Fruit fly (Drosophila melanogaster) whole organism, embryonic: Measurements from ENCODE around the gene CG17637.

Experiments
- Atf6 ChIP-seq: fragments of 200-800 bp; sonication (Bioruptor generic); IDR thresholded peaks from 2 replicates; pipeline ENCODE4 v1.3.6; 2022; ENCODE audit warnings: missing biosample characterization, missing genetic modification characterization
- B-H1 ChIP-seq: fragments of 200-800 bp; sonication (Bioruptor generic); IDR thresholded peaks from 3 replicates; pipeline ENCODE4 v1.3.6; 2022; ENCODE audit warnings: missing biosample characterization, missing genetic modification characterization
- CG10274 ChIP-seq: fragments of 200-800 bp; sonication (Bioruptor generic); optimal IDR thresholded peaks from 3 replicates; lab custom pipeline; 2017; ENCODE audit warnings: missing biosample characterization, mild to moderate bottlenecking, missing genetic modification characterization
- CG11723 ChIP-seq: fragments of 200-800 bp; sonication (Bioruptor generic); optimal IDR thresholded peaks from 2 replicates; lab custom pipeline; 2017; ENCODE audit warnings: missing biosample characterization, mild to moderate bottlenecking, missing genetic modification characterization
- CG12942 ChIP-seq: fragments of 200-800 bp; sonication (Bioruptor generic); optimal IDR thresholded peaks from 3 replicates; lab custom pipeline; 2016; ENCODE audit warnings: missing biosample characterization, missing genetic modification characterization
- CG14860 ChIP-seq: fragments of 200-800 bp; sonication (Bioruptor generic); IDR thresholded peaks from 3 replicates; pipeline ENCODE4 v1.3.6; 2022; ENCODE audit warnings: missing biosample characterization, missing genetic modification characterization; ENCODE audit not compliant: partially characterized antibody
- CG15479 ChIP-seq: fragments of 200-800 bp; sonication (Bioruptor generic); optimal IDR thresholded peaks from 3 replicates; lab custom pipeline; 2019; ENCODE audit warnings: missing biosample characterization, mild to moderate bottlenecking, missing genetic modification characterization, moderate library complexity
- CG18476 ChIP-seq: fragments of 200-800 bp; sonication (Bioruptor generic); optimal IDR thresholded peaks from 2 replicates; lab custom pipeline; 2016; ENCODE audit warnings: missing biosample characterization, mild to moderate bottlenecking, missing genetic modification characterization
- CG31224 ChIP-seq: fragments of 200-800 bp; sonication (Bioruptor generic); IDR thresholded peaks from 2 replicates; pipeline ENCODE4 v1.3.6; 2022; ENCODE audit warnings: missing biosample characterization, missing genetic modification characterization
- CG32767 ChIP-seq: fragments of 200-800 bp; sonication (Bioruptor generic); IDR thresholded peaks from 2 replicates; pipeline ENCODE4 v1.3.6; 2022; ENCODE audit warnings: missing biosample characterization, missing genetic modification characterization
- CG32772 ChIP-seq: fragments of 200-800 bp; sonication (Bioruptor generic); IDR thresholded peaks from 2 replicates; pipeline ENCODE4 v1.3.6; 2022; ENCODE audit warnings: missing biosample characterization, missing genetic modification characterization
- CG4328 ChIP-seq: fragments of 200-800 bp; sonication (Bioruptor generic); optimal IDR thresholded peaks from 3 replicates; lab custom pipeline; 2017; ENCODE audit warnings: missing biosample characterization, missing genetic modification reagents, missing genetic modification characterization
- CG4854 ChIP-seq: fragments of 200-800 bp; sonication (Bioruptor generic); optimal IDR thresholded peaks from 2 replicates; lab custom pipeline; 2016; ENCODE audit warnings: missing biosample characterization, missing genetic modification characterization, inconsistent platforms
- CG6765 ChIP-seq: fragments of 200-800 bp; sonication (Bioruptor generic); optimal IDR thresholded peaks from 3 replicates; lab custom pipeline; 2017; ENCODE audit warnings: missing biosample characterization, mild to moderate bottlenecking, missing genetic modification characterization
- CG6854 ChIP-seq: fragments of 200-800 bp; sonication (Bioruptor generic); optimal IDR thresholded peaks from 3 replicates; lab custom pipeline; 2017; ENCODE audit warnings: missing biosample characterization, mild to moderate bottlenecking, missing genetic modification characterization
- CG7987 ChIP-seq: fragments of 200-800 bp; sonication (Bioruptor generic); optimal IDR thresholded peaks from 2 replicates; lab custom pipeline; 2018; ENCODE audit warnings: missing biosample characterization, mild to moderate bottlenecking, missing genetic modification characterization, moderate library complexity
- CG9609 ChIP-seq: fragments of 200-800 bp; sonication (Bioruptor generic); optimal IDR thresholded peaks from 3 replicates; lab custom pipeline; 2016; ENCODE audit warnings: missing biosample characterization, missing genetic modification characterization
- CHES-1-like ChIP-seq: fragments of 200-800 bp; sonication (Bioruptor generic); optimal IDR thresholded peaks from 2 replicates; lab custom pipeline; 2016; ENCODE audit warnings: missing biosample characterization, missing genetic modification characterization
- D ChIP-seq, 2 experiments: fragments of 200-800 bp in 1 of 2; fragments of >200 bp in 1 of 2; sonication (Bioruptor generic) in 1 of 2; optimal IDR thresholded peaks; 2 replicates in 1 of 2; 3 replicates in 1 of 2; lab custom pipeline; 2017; ENCODE audit warnings: mild to moderate bottlenecking in 1 of 2, missing biosample characterization in 1 of 2, missing genetic modification characterization in 1 of 2, missing genetic modification reagents in 1 of 2
- Dfd ChIP-seq, 2 experiments: fragments of >200 bp; optimal IDR thresholded peaks; 2 replicates each; lab custom pipeline; 2017; ENCODE audit warnings: missing biosample characterization in 2 of 2, missing genetic modification characterization in 2 of 2
- Hey ChIP-seq: fragments of 200-800 bp; sonication (Bioruptor generic); optimal IDR thresholded peaks from 3 replicates; lab custom pipeline; 2018; ENCODE audit warnings: missing biosample characterization, mild to moderate bottlenecking, missing genetic modification characterization
- HmgD ChIP-seq: fragments of 200-800 bp; sonication (Bioruptor generic); optimal IDR thresholded peaks from 3 replicates; lab custom pipeline; 2016; ENCODE audit warnings: missing biosample characterization, missing genetic modification characterization
- Oaz ChIP-seq: fragments of 200-800 bp; sonication (Bioruptor generic); IDR thresholded peaks from 2 replicates; pipeline ENCODE4 v1.3.6; 2022; ENCODE audit warnings: missing biosample characterization, missing genetic modification characterization
- Poxn ChIP-seq: fragments of 200-800 bp; sonication (Bioruptor generic); IDR thresholded peaks from 2 replicates; pipeline ENCODE4 v1.3.6; 2022; ENCODE audit warnings: missing biosample characterization, missing genetic modification characterization
- Ravus ChIP-seq: fragments of 200-800 bp; sonication (Bioruptor generic); IDR thresholded peaks from 2 replicates; pipeline ENCODE4 v1.3.6; 2022; ENCODE audit warnings: missing biosample characterization, missing genetic modification characterization
- Six4 ChIP-seq: fragments of 200-800 bp; sonication (Bioruptor generic); optimal IDR thresholded peaks from 2 replicates; lab custom pipeline; 2016; ENCODE audit warnings: missing biosample characterization, missing genetic modification characterization
- Sry-δ ChIP-seq: fragments of 200-800 bp; sonication (Bioruptor generic); optimal IDR thresholded peaks from 2 replicates; lab custom pipeline; 2016; ENCODE audit warnings: missing biosample characterization, missing genetic modification characterization
- Stat92E ChIP-seq, 3 experiments: fragments of >200 bp in 2 of 3; fragments of 200-800 bp in 1 of 3; sonication (Bioruptor generic) in 1 of 3; optimal IDR thresholded peaks; 2 replicates each; lab custom pipeline; 2017 to 2019; ENCODE audit warnings: missing biosample characterization in 3 of 3, missing genetic modification characterization in 3 of 3, mild to moderate bottlenecking in 1 of 3, moderate library complexity in 1 of 3
- Tbp ChIP-seq: fragments of >200 bp; optimal IDR thresholded peaks from 2 replicates; lab custom pipeline; 2018; ENCODE audit warnings: missing biosample characterization, missing genetic modification characterization
- Usf ChIP-seq: fragments of 200-800 bp; sonication (Bioruptor generic); optimal IDR thresholded peaks from 2 replicates; lab custom pipeline; 2017; ENCODE audit warnings: missing genotype, missing biosample characterization, missing genetic modification characterization
- amos ChIP-seq: fragments of 200-800 bp; sonication (Bioruptor generic); IDR thresholded peaks from 2 replicates; pipeline ENCODE4 v1.3.6; 2022; ENCODE audit warnings: missing biosample characterization, missing genetic modification characterization; ENCODE audit not compliant: partially characterized antibody
- ara ChIP-seq: fragments of 200-800 bp; sonication (Bioruptor generic); IDR thresholded peaks from 2 replicates; pipeline ENCODE4 v1.3.6; 2022; ENCODE audit warnings: missing biosample characterization, missing genetic modification characterization
- az2 ChIP-seq: fragments of 200-800 bp; sonication (Bioruptor generic); optimal IDR thresholded peaks from 3 replicates; lab custom pipeline; 2016; ENCODE audit warnings: missing biosample characterization, missing genetic modification characterization
- btn ChIP-seq: fragments of 200-800 bp; sonication (Bioruptor generic); optimal IDR thresholded peaks from 2 replicates; lab custom pipeline; 2016; ENCODE audit warnings: missing biosample characterization, missing genetic modification characterization
- dan ChIP-seq: fragments of 200-800 bp; sonication (Bioruptor generic); IDR thresholded peaks from 2 replicates; pipeline ENCODE4 v1.3.6; 2022; ENCODE audit warnings: missing biosample characterization, missing genetic modification characterization
- ftz-f1 ChIP-seq: fragments of 200-800 bp; sonication (Bioruptor generic); optimal IDR thresholded peaks from 2 replicates; lab custom pipeline; 2016; ENCODE audit warnings: missing biosample characterization, missing genetic modification characterization
- fu2 ChIP-seq: fragments of 200-800 bp; sonication (Bioruptor generic); optimal IDR thresholded peaks from 2 replicates; lab custom pipeline; 2016; ENCODE audit warnings: missing biosample characterization, missing genetic modification characterization
- hth ChIP-seq: fragments of >200 bp; optimal IDR thresholded peaks from 2 replicates; lab custom pipeline; 2017; ENCODE audit warnings: inconsistent platforms
- lbe ChIP-seq: fragments of 200-800 bp; sonication (Bioruptor generic); optimal IDR thresholded peaks from 2 replicates; lab custom pipeline; 2016; ENCODE audit warnings: missing biosample characterization, mild to moderate bottlenecking, missing genetic modification characterization
- lola ChIP-seq, 3 experiments: fragments of >200 bp in 2 of 3; fragments of 200-800 bp in 1 of 3; sonication (Bioruptor generic) in 1 of 3; optimal IDR thresholded peaks; 2 replicates each; lab custom pipeline; 2017 to 2019; ENCODE audit warnings: missing biosample characterization in 3 of 3, missing genetic modification characterization in 3 of 3, mild to moderate bottlenecking in 1 of 3, moderate library complexity in 1 of 3
- peb ChIP-seq: fragments of 200-800 bp; sonication (Bioruptor generic); IDR thresholded peaks from 2 replicates; pipeline ENCODE4 v1.3.6; 2022; ENCODE audit warnings: missing biosample characterization, missing genetic modification characterization
- pfk ChIP-seq: fragments of 200-800 bp; sonication (Bioruptor generic); optimal IDR thresholded peaks from 2 replicates; lab custom pipeline; 2018; ENCODE audit warnings: missing biosample characterization, mild to moderate bottlenecking, missing genetic modification characterization, moderate library complexity
- repo ChIP-seq: fragments of 200-800 bp; sonication (Bioruptor generic); optimal IDR thresholded peaks from 2 replicates; lab custom pipeline; 2016; ENCODE audit warnings: missing biosample characterization, missing genetic modification characterization
- scrt ChIP-seq: fragments of 200-800 bp; sonication (Bioruptor generic); optimal IDR thresholded peaks from 2 replicates; lab custom pipeline; 2018; ENCODE audit warnings: missing biosample characterization, mild to moderate bottlenecking, missing genetic modification characterization, moderate library complexity
- sens-2 ChIP-seq: fragments of 200-800 bp; sonication (Bioruptor generic); IDR thresholded peaks from 2 replicates; pipeline ENCODE4 v1.3.6; 2022; ENCODE audit warnings: missing biosample characterization, missing genetic modification characterization
- sob ChIP-seq: fragments of 200-800 bp; sonication (Bioruptor generic); IDR thresholded peaks from 2 replicates; pipeline ENCODE4 v1.3.6; 2022; ENCODE audit warnings: missing biosample characterization, missing genetic modification characterization
- tgo ChIP-seq: fragments of 200-800 bp; sonication (Bioruptor generic); IDR thresholded peaks from 3 replicates; pipeline ENCODE4 v1.3.6; 2022; ENCODE audit warnings: missing biosample characterization, missing genetic modification characterization
- tio ChIP-seq: fragments of 200-800 bp; sonication (Bioruptor generic); optimal IDR thresholded peaks from 2 replicates; lab custom pipeline; 2017; ENCODE audit warnings: missing biosample characterization, missing genetic modification characterization, inconsistent platforms
- vvl ChIP-seq: fragments of 200-800 bp; sonication (Bioruptor generic); IDR thresholded peaks from 2 replicates; pipeline ENCODE4 v1.3.6; 2022; ENCODE audit warnings: missing biosample characterization, missing genetic modification characterization
- zen ChIP-seq: fragments of 200-800 bp; sonication (Bioruptor generic); optimal IDR thresholded peaks from 3 replicates; lab custom pipeline; 2018; ENCODE audit warnings: missing biosample characterization, mild to moderate bottlenecking, missing genetic modification characterization, moderate library complexity

CG17637 gene

dm6 chr3L:20526196-20526740 is 22.3 kb downstream of the CG17637 start, which contains the start of gene Nubp2 (continued):
- TF ChIP-seq CG31224 (GFP tag; lab: Robert Waterston, UW) (peak; percentile 89), CG15479 (GFP tag; lab: Kevin White, UChicago) (peak; percentile 52), ftz-f1 (GFP tag; lab: Kevin White, UChicago) (peak; percentile 57), CG12942 (GFP tag; lab: Kevin White, UChicago) (peak; percentile 96), CG14860 (GFP tag; lab: Robert Waterston, UW) (no peak), scrt (peak; percentile 96), btn (GFP tag; lab: Kevin White, UChicago) (peak; percentile 51), dan (GFP tag; lab: Robert Waterston, UW) (no peak), fu2 (GFP tag; lab: Kevin White, UChicago) (peak; percentile 94), Tbp (GFP tag; lab: Kevin White, UChicago) (no peak), vvl (GFP tag; lab: Robert Waterston, UW) (peak; percentile 95), CG7987 (GFP tag; lab: Kevin White, UChicago) (peak; percentile 89), CG4854 (GFP tag; lab: Kevin White, UChicago) (peak; percentile 87), Dfd (GFP tag; optimal IDR thresholded peaks at IDR 0.05; lab: Kevin White, UChicago) (no peak), sob (peak; percentile 94), sens-2 (GFP tag; lab: Robert Waterston, UW) (peak; percentile 63; the same call in 1 of the 2 replicates), Stat92E (GFP tag; optimal IDR thresholded peaks at IDR 0.05; lab: Kevin White, UChicago) (peak in 1 of 3 experiments; percentile 70), CG6765 (peak; percentile 89), Usf (GFP tag; lab: Kevin White, UChicago) (peak; percentile 93), peb (GFP tag; lab: Robert Waterston, UW) (peak; percentile 83), CG9609 (peak; percentile 94), Sry-δ (GFP tag; lab: Kevin White, UChicago) (peak; percentile 71), pfk (GFP tag; lab: Kevin White, UChicago) (peak; percentile 39), D (optimal IDR thresholded peaks at IDR 0.05; lab: Kevin White, UChicago) (no peak), D (GFP tag; optimal IDR thresholded peaks at IDR 0.05; lab: Kevin White, UChicago) (peak; percentile 94), lola (GFP tag; optimal IDR thresholded peaks at IDR 0.05; lab: Kevin White, UChicago) (peak in 1 of 3 experiments; percentile 98), Hey (tag; lab: Kevin White, UChicago) (peak; percentile 78), CHES-1-like (GFP tag; lab: Kevin White, UChicago) (peak; percentile 94), amos (GFP tag; lab: Robert Waterston, UW) (no peak), CG6854 (GFP tag; lab: Kevin White, UChicago) (peak; percentile 82), repo (GFP tag; lab: Kevin White, UChicago) (peak; percentile 80), zen (tag; lab: Kevin White, UChicago) (peak; percentile 96), CG32767 (peak; percentile 92), CG18476 (peak; percentile 92), hth (lab: Kevin White, UChicago) (no peak), tgo (GFP tag; lab: Robert Waterston, UW) (peak; percentile 95), lbe (GFP tag; lab: Kevin White, UChicago) (peak; percentile 74), Poxn (GFP tag; lab: Robert Waterston, UW) (peak; percentile 81), B-H1 (GFP tag; lab: Robert Waterston, UW) (peak; percentile 77), tio (GFP tag; lab: Kevin White, UChicago) (peak; percentile 97), CG32772 (peak; percentile 92), Oaz (GFP tag; lab: Robert Waterston, UW) (peak; percentile 88), HmgD (peak; percentile 40), CG4328 (GFP tag; lab: Kevin White, UChicago) (peak; percentile 94), Ravus (GFP tag; lab: Robert Waterston, UW) (peak; percentile 71), CG11723 (GFP tag; lab: Kevin White, UChicago) (peak; percentile 93), az2 (peak; percentile 96), Atf6 (GFP tag; lab: Robert Waterston, UW) (peak; percentile 94), Six4 (peak; percentile 91), ara (peak; percentile 68), CG10274 (peak; percentile 82)
